Fruit fly (Drosophila melanogaster) S2 (cell line): Measurements from ENCODE around the gene Mcm7.

Experiments used
- CG8478 ChIP-seq: fragments of >200 bp; optimal IDR thresholded peaks from 2 replicates; lab custom pipeline; 2018
- CTCF ChIP-seq, 2 experiments: fragments of >200 bp; optimal IDR thresholded peaks; 2 replicates each; lab custom pipeline; 2018

- TF ChIP-seq CG8478 (lab: Kevin White, UChicago) (no peak), CTCF (optimal IDR thresholded peaks at IDR 0.05; lab: Kevin White, UChicago) (no peak)
Measured at dm6 chr3L:8856875-8857274, 34.5 kb upstream of the Mcm7 start.
